Worm (Caenorhabditis elegans) whole organism, L4/young adult: ENCODE data around the gene col-177.

Experiments
- dao-5 ChIP-seq: sonication (generic microtip); optimal IDR thresholded peaks from 2 replicates; lab custom pipeline; 2016; ENCODE audit warnings: missing genotype, missing genetic modification characterization, moderate library complexity, missing compliant biosample characterization
- him-1 ChIP-seq: sonication (generic microtip); optimal IDR thresholded peaks from 2 replicates; lab custom pipeline; 2016; ENCODE audit warnings: missing genotype, missing genetic modification reagents, missing genetic modification characterization, missing compliant biosample characterization

DNA sequence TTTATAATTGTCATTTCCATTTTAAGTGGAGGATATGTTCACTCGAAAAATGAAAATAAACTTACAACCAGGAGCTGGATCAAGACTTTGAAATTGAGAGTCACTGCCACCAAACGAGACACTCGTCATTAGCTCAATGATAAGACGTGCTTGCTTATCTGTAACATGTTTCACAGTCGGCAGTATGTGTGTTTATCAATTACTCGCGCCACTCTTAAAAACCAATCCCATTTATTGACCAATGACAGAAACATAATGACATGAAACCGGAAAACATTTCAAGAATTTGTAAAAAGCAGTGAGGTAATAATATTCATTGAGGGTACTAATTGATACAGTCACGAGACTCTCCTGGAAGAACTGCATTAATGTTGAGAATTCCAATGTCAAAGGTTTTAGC lies 6.4 kb upstream of the col-177 start, which contains the start of gene del-5:
- TF ChIP-seq him-1 (tag; lab: Kevin White, UChicago): no peak
- TF ChIP-seq dao-5 (tag; lab: Kevin White, UChicago): no peak
